Fruit fly (Drosophila melanogaster) whole organism, embryonic: ENCODE measurements around the gene CG10804.

Experiments used
- Atf6 ChIP-seq: fragments of 200-800 bp; sonication (Bioruptor generic); IDR thresholded peaks from 2 replicates; pipeline ENCODE4 v1.3.6; 2022; ENCODE audit warnings: missing biosample characterization, missing genetic modification characterization
- Awh ChIP-seq: fragments of 200-800 bp; sonication (Bioruptor generic); IDR thresholded peaks from 2 replicates; pipeline ENCODE4, ENCODE4 v1.3.6; 2022; ENCODE audit warnings: missing biosample characterization, missing genetic modification characterization
- Bgb ChIP-seq: fragments of 200-800 bp; sonication (Bioruptor generic); IDR thresholded peaks from 2 replicates; pipeline ENCODE4 v1.3.6; 2022; ENCODE audit warnings: missing biosample characterization, missing genetic modification characterization; ENCODE audit not compliant: partially characterized antibody
- CG10267 ChIP-seq: fragments of 200-800 bp; sonication (Bioruptor generic); optimal IDR thresholded peaks from 2 replicates; lab custom pipeline; 2018; ENCODE audit warnings: missing biosample characterization, mild to moderate bottlenecking, missing genetic modification characterization, moderate library complexity
- CG12942 ChIP-seq: fragments of 200-800 bp; sonication (Bioruptor generic); optimal IDR thresholded peaks from 3 replicates; lab custom pipeline; 2016; ENCODE audit warnings: missing biosample characterization, missing genetic modification characterization
- CG13775 ChIP-seq: fragments of 200-800 bp; sonication (Bioruptor generic); optimal IDR thresholded peaks from 3 replicates; lab custom pipeline; 2017; ENCODE audit warnings: missing biosample characterization, mild to moderate bottlenecking, missing genetic modification characterization
- CG1603 ChIP-seq: fragments of 200-800 bp; sonication (Bioruptor generic); optimal IDR thresholded peaks from 2 replicates; lab custom pipeline; 2019; ENCODE audit warnings: missing biosample characterization, mild to moderate bottlenecking, missing genetic modification characterization, moderate library complexity
- CG17359 ChIP-seq: fragments of 200-800 bp; sonication (Bioruptor generic); optimal IDR thresholded peaks from 3 replicates; lab custom pipeline; 2018; ENCODE audit warnings: missing biosample characterization, mild to moderate bottlenecking, missing genetic modification characterization, moderate library complexity
- CG17568 ChIP-seq: fragments of 200-800 bp; sonication (Bioruptor generic); optimal IDR thresholded peaks from 2 replicates; lab custom pipeline; 2018; ENCODE audit warnings: missing biosample characterization, mild to moderate bottlenecking, missing genetic modification characterization, moderate library complexity
- CG17829 ChIP-seq: fragments of 200-800 bp; optimal IDR thresholded peaks from 2 replicates; lab custom pipeline; 2019; ENCODE audit warnings: missing biosample characterization, mild to moderate bottlenecking, missing genetic modification characterization, moderate library complexity
- CG2116 ChIP-seq: fragments of 200-800 bp; sonication (Bioruptor generic); optimal IDR thresholded peaks from 3 replicates; lab custom pipeline; 2018; ENCODE audit warnings: missing biosample characterization, mild to moderate bottlenecking, missing genetic modification characterization
- CG3163 ChIP-seq: fragments of 200-800 bp; sonication (Bioruptor generic); optimal IDR thresholded peaks from 3 replicates; lab custom pipeline; 2016; ENCODE audit warnings: missing biosample characterization, missing genetic modification characterization
- CG3281 ChIP-seq: fragments of 200-800 bp; sonication (Bioruptor generic); optimal IDR thresholded peaks from 3 replicates; lab custom pipeline; 2017; ENCODE audit warnings: missing biosample characterization, mild to moderate bottlenecking, missing genetic modification characterization
- CG34224 ChIP-seq: fragments of 200-800 bp; sonication (Bioruptor generic); IDR thresholded peaks from 3 replicates; pipeline ENCODE4 v1.3.6; 2022; ENCODE audit warnings: missing biosample characterization, missing genetic modification characterization; ENCODE audit not compliant: partially characterized antibody
- CG3726 ChIP-seq: fragments of 200-800 bp; sonication (Bioruptor generic); IDR thresholded peaks from 3 replicates; pipeline ENCODE4, ENCODE4 v1.3.6; 2022; ENCODE audit warnings: missing biosample characterization, missing genetic modification characterization
- CG6254 ChIP-seq: fragments of 200-800 bp; sonication (Bioruptor generic); optimal IDR thresholded peaks from 3 replicates; lab custom pipeline; 2017; ENCODE audit warnings: mild to moderate bottlenecking, missing biosample characterization, missing genetic modification reagents, missing genetic modification characterization
- CG6272 ChIP-seq: fragments of 200-800 bp; sonication (Bioruptor generic); IDR thresholded peaks from 2 replicates; pipeline ENCODE4 v1.3.6; 2022; ENCODE audit warnings: missing biosample characterization, missing genetic modification characterization
- CG8944 ChIP-seq: fragments of 200-800 bp; sonication (Bioruptor generic); optimal IDR thresholded peaks from 3 replicates; lab custom pipeline; 2016; ENCODE audit warnings: missing biosample characterization, missing genetic modification characterization
- CkIIα-i1 ChIP-seq: fragments of 200-800 bp; sonication (Bioruptor generic); IDR thresholded peaks from 2 replicates; pipeline ENCODE4 v1.3.6; 2022; ENCODE audit warnings: missing biosample characterization, missing genetic modification characterization
- D19A ChIP-seq: fragments of 200-800 bp; optimal IDR thresholded peaks from 3 replicates; lab custom pipeline; 2019; ENCODE audit warnings: missing biosample characterization, mild to moderate bottlenecking, missing genetic modification characterization, moderate library complexity
- Dfd ChIP-seq, 2 experiments: fragments of >200 bp; optimal IDR thresholded peaks; 2 replicates each; lab custom pipeline; 2017; ENCODE audit warnings: missing biosample characterization in 2 of 2, missing genetic modification characterization in 2 of 2
- E2f2 ChIP-seq: fragments of 200-800 bp; sonication (Bioruptor generic); IDR thresholded peaks from 2 replicates; pipeline ENCODE4 v1.3.6; 2022; ENCODE audit warnings: missing biosample characterization, missing genetic modification characterization
- Elba2 ChIP-seq: fragments of 200-800 bp; sonication (Bioruptor generic); optimal IDR thresholded peaks from 3 replicates; lab custom pipeline; 2016; ENCODE audit warnings: missing biosample characterization, missing genetic modification characterization
- Ets97D ChIP-seq: fragments of 200-800 bp; sonication (Bioruptor generic); optimal IDR thresholded peaks from 3 replicates; lab custom pipeline; 2016; ENCODE audit warnings: missing biosample characterization, missing genetic modification characterization
- Gug ChIP-seq: fragments of 200-800 bp; sonication (Bioruptor generic); IDR thresholded peaks from 4 replicates; pipeline ENCODE4 v1.3.6; 2022; ENCODE audit warnings: missing biosample characterization, missing genetic modification characterization
- Hsf ChIP-seq: fragments of 200-800 bp; sonication (Bioruptor generic); optimal IDR thresholded peaks from 3 replicates; lab custom pipeline; 2016; ENCODE audit warnings: missing biosample characterization, missing genetic modification characterization
- Sry-δ ChIP-seq: fragments of 200-800 bp; sonication (Bioruptor generic); optimal IDR thresholded peaks from 2 replicates; lab custom pipeline; 2016; ENCODE audit warnings: missing biosample characterization, missing genetic modification characterization
- Stat92E ChIP-seq, 3 experiments: fragments of >200 bp in 2 of 3; fragments of 200-800 bp in 1 of 3; sonication (Bioruptor generic) in 1 of 3; optimal IDR thresholded peaks; 2 replicates each; lab custom pipeline; 2017 to 2019; ENCODE audit warnings: missing biosample characterization in 3 of 3, missing genetic modification characterization in 3 of 3, mild to moderate bottlenecking in 1 of 3, moderate library complexity in 1 of 3
- ab ChIP-seq: fragments of 200-800 bp; sonication (Bioruptor generic); optimal IDR thresholded peaks from 2 replicates; lab custom pipeline; 2016; ENCODE audit warnings: missing biosample characterization, missing genetic modification characterization
- ash1 ChIP-seq: fragments of 200-800 bp; sonication (Bioruptor generic); optimal IDR thresholded peaks from 2 replicates; lab custom pipeline; 2018; ENCODE audit warnings: missing biosample characterization, mild to moderate bottlenecking, missing genetic modification characterization
- ato ChIP-seq: fragments of 200-800 bp; sonication (Bioruptor generic); IDR thresholded peaks from 2 replicates; pipeline ENCODE4 v1.3.6; 2022; ENCODE audit warnings: missing biosample characterization, missing genetic modification characterization; ENCODE audit not compliant: partially characterized antibody
- az2 ChIP-seq: fragments of 200-800 bp; sonication (Bioruptor generic); optimal IDR thresholded peaks from 3 replicates; lab custom pipeline; 2016; ENCODE audit warnings: missing biosample characterization, missing genetic modification characterization
- bigmax ChIP-seq: fragments of 200-800 bp; sonication (Bioruptor generic); optimal IDR thresholded peaks from 2 replicates; lab custom pipeline; 2018; ENCODE audit warnings: missing biosample characterization, mild to moderate bottlenecking, missing genetic modification characterization
- crp ChIP-seq, 2 experiments: fragments of 200-800 bp; sonication (Bioruptor generic); optimal IDR thresholded peaks; 2 replicates in 1 of 2; 3 replicates in 1 of 2; lab custom pipeline; 2017; ENCODE audit warnings: missing biosample characterization in 2 of 2, missing genetic modification characterization in 2 of 2, mild to moderate bottlenecking in 1 of 2, moderate library complexity in 1 of 2
- danr ChIP-seq: fragments of 200-800 bp; sonication (Bioruptor generic); IDR thresholded peaks from 2 replicates; pipeline ENCODE4 v1.3.6; 2022; ENCODE audit warnings: missing biosample characterization, missing genetic modification characterization
- ems ChIP-seq: fragments of 200-800 bp; sonication (Bioruptor generic); optimal IDR thresholded peaks from 3 replicates; lab custom pipeline; 2016; ENCODE audit warnings: missing biosample characterization, missing genetic modification characterization
- fru ChIP-seq: fragments of >200 bp; optimal IDR thresholded peaks from 2 replicates; lab custom pipeline; 2017
- gfzf ChIP-seq: fragments of 200-800 bp; sonication (Bioruptor generic); optimal IDR thresholded peaks from 2 replicates; lab custom pipeline; 2016; ENCODE audit warnings: missing biosample characterization, mild to moderate bottlenecking, missing genetic modification characterization, moderate library complexity
- hbn ChIP-seq: fragments of 200-800 bp; sonication (Bioruptor generic); IDR thresholded peaks from 2 replicates; pipeline ENCODE4 v1.3.6; 2022; ENCODE audit warnings: missing biosample characterization, missing genetic modification characterization; ENCODE audit not compliant: partially characterized antibody
- inv ChIP-seq: fragments of 200-800 bp; sonication (Bioruptor generic); IDR thresholded peaks from 2 replicates; pipeline ENCODE4 v1.3.6; 2022; ENCODE audit warnings: missing biosample characterization, missing genetic modification characterization; ENCODE audit not compliant: partially characterized antibody
- jigr1 ChIP-seq: fragments of 200-800 bp; sonication (Bioruptor generic); IDR thresholded peaks from 3 replicates; pipeline ENCODE4 v1.3.6; 2022; ENCODE audit warnings: missing biosample characterization, missing genetic modification characterization
- mam ChIP-seq: fragments of 200-800 bp; sonication (Bioruptor generic); optimal IDR thresholded peaks from 3 replicates; lab custom pipeline; 2016; ENCODE audit warnings: missing biosample characterization, missing genetic modification characterization
- nom ChIP-seq: fragments of 200-800 bp; sonication (Bioruptor generic); optimal IDR thresholded peaks from 2 replicates; lab custom pipeline; 2017; ENCODE audit warnings: missing biosample characterization, missing genetic modification characterization, mild to moderate bottlenecking, moderate library complexity, missing genetic modification reagents
- otp ChIP-seq: fragments of 200-800 bp; sonication (Bioruptor generic); IDR thresholded peaks from 3 replicates; pipeline ENCODE4, ENCODE4 v1.3.6; 2022; ENCODE audit warnings: missing biosample characterization, missing genetic modification characterization
- phol ChIP-seq: fragments of 200-800 bp; sonication (Bioruptor generic); optimal IDR thresholded peaks from 3 replicates; lab custom pipeline; 2018; ENCODE audit warnings: missing biosample characterization, mild to moderate bottlenecking, missing genetic modification characterization, moderate library complexity
- ranshi ChIP-seq: fragments of 200-800 bp; sonication (Bioruptor generic); IDR thresholded peaks from 2 replicates; pipeline ENCODE4 v1.3.6; 2022; ENCODE audit warnings: missing biosample characterization, missing genetic modification characterization
- scrt ChIP-seq: fragments of 200-800 bp; sonication (Bioruptor generic); optimal IDR thresholded peaks from 2 replicates; lab custom pipeline; 2018; ENCODE audit warnings: missing biosample characterization, mild to moderate bottlenecking, missing genetic modification characterization, moderate library complexity
- sens ChIP-seq: fragments of 200-800 bp; sonication (Bioruptor generic); peaks from one replicate; lab custom pipeline; 2016; ENCODE audit warnings: missing biosample characterization, missing genetic modification characterization
- tx ChIP-seq: fragments of 200-800 bp; sonication (Bioruptor generic); optimal IDR thresholded peaks from 2 replicates; lab custom pipeline; 2016; ENCODE audit warnings: missing biosample characterization, missing genetic modification characterization
- vfl ChIP-seq: fragments of 200-800 bp; sonication (Bioruptor generic); optimal IDR thresholded peaks from 2 replicates; lab custom pipeline; 2016; ENCODE audit warnings: missing biosample characterization, missing genetic modification characterization
- zen ChIP-seq: fragments of 200-800 bp; sonication (Bioruptor generic); optimal IDR thresholded peaks from 3 replicates; lab custom pipeline; 2018; ENCODE audit warnings: missing biosample characterization, mild to moderate bottlenecking, missing genetic modification characterization, moderate library complexity

CG10804 gene

dm6 chrX:3485304-3485703 is 3.2 kb upstream of the CG10804 start, which contains the start of the genes CG14270 and CG10803:
CG14270 (minus strand) TSS chrX:3485378.
CG10803 (plus strand) TSS chrX:3485650.
- TF ChIP-seq crp (GFP tag; optimal IDR thresholded peaks at IDR 0.05; lab: Kevin White, UChicago) (peak; percentile 44 to 89), nom (GFP tag; lab: Kevin White, UChicago) (no peak), mam (GFP tag; lab: Kevin White, UChicago) (peak; percentile 17), CG6272 (peak; percentile 24; the same call in 1 of the 2 replicates), Dfd (GFP tag; optimal IDR thresholded peaks at IDR 0.05; lab: Kevin White, UChicago) (no peak), CG34224 (GFP tag; lab: Robert Waterston, UW) (peak; percentile 84), Ets97D (GFP tag; lab: Kevin White, UChicago) (peak; percentile 57), danr (GFP tag; lab: Robert Waterston, UW) (no peak), CG3281 (no peak), ranshi (GFP tag; lab: Robert Waterston, UW) (no peak), CG17359 (tag; lab: Kevin White, UChicago) (peak; percentile 36), sens (GFP tag; lab: Kevin White, UChicago) (peak; percentile 83), az2 (GFP tag; lab: Kevin White, UChicago) (no peak), bigmax (no peak), Sry-δ (GFP tag; lab: Kevin White, UChicago) (peak; percentile 71), CG17829 (no peak), Gug (0 out of 4 replicates have a peak, but pooled peaks have one; percentile 2), vfl (GFP tag; lab: Kevin White, UChicago) (peak; percentile 2), CG6254 (GFP tag; lab: Kevin White, UChicago) (no peak), hbn (GFP tag; lab: Robert Waterston, UW) (peak; percentile 74), CG10267 (tag; lab: Kevin White, UChicago) (peak; percentile 52), CG3726 (GFP tag; lab: Robert Waterston, UW) (no peak), ash1 (no peak), Stat92E (GFP tag; optimal IDR thresholded peaks at IDR 0.05; lab: Kevin White, UChicago) (peak in 1 of 3 experiments; percentile 48), tx (GFP tag; lab: Kevin White, UChicago) (no peak), ab (GFP tag; lab: Kevin White, UChicago) (no peak), zen (no peak), CG3163 (GFP tag; lab: Kevin White, UChicago) (no peak), CkIIα-i1 (GFP tag; lab: Robert Waterston, UW) (no peak), D19A (tag; lab: Kevin White, UChicago) (no peak), Atf6 (no peak), Elba2 (no peak), CG13775 (GFP tag; lab: Kevin White, UChicago) (peak; percentile 16), CG2116 (peak; percentile 81), scrt (GFP tag; lab: Kevin White, UChicago) (no peak), E2f2 (GFP tag; lab: Robert Waterston, UW) (peak; percentile 30; the same call in 1 of the 2 replicates), CG8944 (GFP tag; lab: Kevin White, UChicago) (no peak), CG1603 (tag; lab: Kevin White, UChicago) (peak; percentile 2), fru (lab: Kevin White, UChicago) (no peak), ato (0 out of 2 replicates have a peak, but pooled peaks have one; percentile 17), ems (GFP tag; lab: Kevin White, UChicago) (no peak), Bgb (GFP tag; lab: Robert Waterston, UW) (peak; percentile 76), Hsf (GFP tag; lab: Kevin White, UChicago) (peak; percentile 8), phol (tag; lab: Kevin White, UChicago) (peak; percentile 22), CG17568 (GFP tag; lab: Kevin White, UChicago) (no peak), otp (no peak), inv (GFP tag; lab: Robert Waterston, UW) (peak; percentile 78), CG12942 (GFP tag; lab: Kevin White, UChicago) (no peak), Awh (GFP tag; lab: Robert Waterston, UW) (no peak), jigr1 (GFP tag; lab: Robert Waterston, UW) (no peak), gfzf (peak; percentile 69)
